Fruit fly (Drosophila melanogaster) whole organism, embryonic: ENCODE measurements around the gene Best2.

ENCODE experiments used
- Blimp-1 ChIP-seq: fragments of 200-800 bp; sonication (Bioruptor generic); optimal IDR thresholded peaks from 3 replicates; lab custom pipeline; 2018; ENCODE audit warnings: missing biosample characterization, missing genetic modification characterization, mild to moderate bottlenecking, moderate library complexity, missing genetic modification reagents
- CG10147 ChIP-seq: fragments of 200-800 bp; sonication (Bioruptor generic); optimal IDR thresholded peaks from 2 replicates; lab custom pipeline; 2019; ENCODE audit warnings: missing biosample characterization, mild to moderate bottlenecking, missing genetic modification characterization, moderate library complexity
- CG10565 ChIP-seq: fragments of 200-800 bp; sonication (Bioruptor generic); optimal IDR thresholded peaks from 3 replicates; lab custom pipeline; 2016; ENCODE audit warnings: missing biosample characterization, mild to moderate bottlenecking, missing genetic modification characterization
- CG12071 ChIP-seq: fragments of 200-800 bp; sonication (Bioruptor generic); optimal IDR thresholded peaks from 3 replicates; lab custom pipeline; 2018; ENCODE audit warnings: missing biosample characterization, mild to moderate bottlenecking, missing genetic modification characterization
- CG12236 ChIP-seq: fragments of 200-800 bp; sonication (Bioruptor generic); optimal IDR thresholded peaks from 2 replicates; lab custom pipeline; 2016; ENCODE audit warnings: missing biosample characterization, missing genetic modification characterization
- CG15514 ChIP-seq: fragments of 200-800 bp; sonication (Bioruptor generic); optimal IDR thresholded peaks from 3 replicates; lab custom pipeline; 2017; ENCODE audit warnings: missing biosample characterization, missing genetic modification characterization, mild to moderate bottlenecking, moderate library complexity, missing genetic modification reagents
- CG15696 ChIP-seq: fragments of 200-800 bp; sonication (Bioruptor generic); optimal IDR thresholded peaks from 2 replicates; lab custom pipeline; 2019; ENCODE audit warnings: missing biosample characterization, mild to moderate bottlenecking, missing genetic modification characterization, moderate library complexity
- CG1647 ChIP-seq: fragments of 200-800 bp; sonication (Bioruptor generic); optimal IDR thresholded peaks from 3 replicates; lab custom pipeline; 2016; ENCODE audit warnings: missing biosample characterization, missing genetic modification characterization
- CG17829 ChIP-seq: fragments of 200-800 bp; optimal IDR thresholded peaks from 2 replicates; lab custom pipeline; 2019; ENCODE audit warnings: missing biosample characterization, mild to moderate bottlenecking, missing genetic modification characterization, moderate library complexity
- CG30431 ChIP-seq: fragments of 200-800 bp; sonication (Bioruptor generic); optimal IDR thresholded peaks from 2 replicates; lab custom pipeline; 2017; ENCODE audit warnings: missing biosample characterization, missing genetic modification characterization
- CG3838 ChIP-seq: fragments of 200-800 bp; sonication (Bioruptor generic); optimal IDR thresholded peaks from 3 replicates; lab custom pipeline; 2016; ENCODE audit warnings: missing biosample characterization, missing genetic modification characterization
- CG4360 ChIP-seq: fragments of 200-800 bp; sonication (Bioruptor generic); IDR thresholded peaks from 2 replicates; pipeline ENCODE4 v1.3.6; 2022; ENCODE audit warnings: missing biosample characterization, missing genetic modification characterization
- CG6272 ChIP-seq: fragments of 200-800 bp; sonication (Bioruptor generic); IDR thresholded peaks from 2 replicates; pipeline ENCODE4 v1.3.6; 2022; ENCODE audit warnings: missing biosample characterization, missing genetic modification characterization
- CG6765 ChIP-seq: fragments of 200-800 bp; sonication (Bioruptor generic); optimal IDR thresholded peaks from 3 replicates; lab custom pipeline; 2017; ENCODE audit warnings: missing biosample characterization, mild to moderate bottlenecking, missing genetic modification characterization
- CG7745 ChIP-seq: fragments of 200-800 bp; sonication (Bioruptor generic); optimal IDR thresholded peaks from 2 replicates; lab custom pipeline; 2018; ENCODE audit warnings: missing biosample characterization, mild to moderate bottlenecking, missing genetic modification characterization, moderate library complexity
- CrebB ChIP-seq: fragments of 200-800 bp; sonication (Bioruptor generic); optimal IDR thresholded peaks from 3 replicates; lab custom pipeline; 2018; ENCODE audit warnings: missing biosample characterization, mild to moderate bottlenecking, missing genetic modification characterization
- E2f1 ChIP-seq: fragments of 200-800 bp; sonication (Bioruptor generic); IDR thresholded peaks from 2 replicates; pipeline ENCODE4 v1.3.6; 2022; ENCODE audit warnings: missing biosample characterization, missing genetic modification characterization
- HmgD ChIP-seq: fragments of 200-800 bp; sonication (Bioruptor generic); optimal IDR thresholded peaks from 3 replicates; lab custom pipeline; 2016; ENCODE audit warnings: missing biosample characterization, missing genetic modification characterization
- Hr39 ChIP-seq: fragments of >200 bp; optimal IDR thresholded peaks from 2 replicates; lab custom pipeline; 2017
- Hsf ChIP-seq: fragments of 200-800 bp; sonication (Bioruptor generic); optimal IDR thresholded peaks from 3 replicates; lab custom pipeline; 2016; ENCODE audit warnings: missing biosample characterization, missing genetic modification characterization
- Mes4 ChIP-seq: fragments of 200-800 bp; sonication (Bioruptor generic); optimal IDR thresholded peaks from 2 replicates; lab custom pipeline; 2016; ENCODE audit warnings: missing biosample characterization, missing genetic modification characterization
- Oaz ChIP-seq: fragments of 200-800 bp; sonication (Bioruptor generic); IDR thresholded peaks from 2 replicates; pipeline ENCODE4 v1.3.6; 2022; ENCODE audit warnings: missing biosample characterization, missing genetic modification characterization
- Six4 ChIP-seq: fragments of 200-800 bp; sonication (Bioruptor generic); optimal IDR thresholded peaks from 2 replicates; lab custom pipeline; 2016; ENCODE audit warnings: missing biosample characterization, missing genetic modification characterization
- Sry-β ChIP-seq: fragments of 200-800 bp; sonication (Bioruptor generic); optimal IDR thresholded peaks from 2 replicates; lab custom pipeline; 2018; ENCODE audit warnings: missing biosample characterization, mild to moderate bottlenecking, missing genetic modification characterization, moderate library complexity
- Vsx1 ChIP-seq: fragments of 200-800 bp; sonication (Bioruptor generic); optimal IDR thresholded peaks from 2 replicates; lab custom pipeline; 2017; ENCODE audit warnings: missing biosample characterization, mild to moderate bottlenecking, missing genetic modification characterization, missing genetic modification reagents
- aop ChIP-seq: fragments of 200-800 bp; sonication (Bioruptor generic); IDR thresholded peaks from 2 replicates; pipeline ENCODE4 v1.3.6; 2022; ENCODE audit warnings: missing biosample characterization, missing genetic modification characterization
- ato ChIP-seq: fragments of 200-800 bp; sonication (Bioruptor generic); IDR thresholded peaks from 2 replicates; pipeline ENCODE4 v1.3.6; 2022; ENCODE audit warnings: missing biosample characterization, missing genetic modification characterization; ENCODE audit not compliant: partially characterized antibody
- az2 ChIP-seq: fragments of 200-800 bp; sonication (Bioruptor generic); optimal IDR thresholded peaks from 3 replicates; lab custom pipeline; 2016; ENCODE audit warnings: missing biosample characterization, missing genetic modification characterization
- caup ChIP-seq: fragments of 200-800 bp; sonication (Bioruptor generic); optimal IDR thresholded peaks from 3 replicates; lab custom pipeline; 2017; ENCODE audit warnings: missing biosample characterization, mild to moderate bottlenecking, missing genetic modification characterization, moderate library complexity; ENCODE audit not compliant: severe bottlenecking
- crp ChIP-seq, 2 experiments: fragments of 200-800 bp; sonication (Bioruptor generic); optimal IDR thresholded peaks; 2 replicates in 1 of 2; 3 replicates in 1 of 2; lab custom pipeline; 2017; ENCODE audit warnings: missing biosample characterization in 2 of 2, missing genetic modification characterization in 2 of 2, mild to moderate bottlenecking in 1 of 2, moderate library complexity in 1 of 2
- dan ChIP-seq: fragments of 200-800 bp; sonication (Bioruptor generic); IDR thresholded peaks from 2 replicates; pipeline ENCODE4 v1.3.6; 2022; ENCODE audit warnings: missing biosample characterization, missing genetic modification characterization
- dati ChIP-seq: fragments of 200-800 bp; sonication (Bioruptor generic); IDR thresholded peaks from 2 replicates; pipeline ENCODE4 v1.3.6; 2022; ENCODE audit warnings: missing biosample characterization, missing genetic modification characterization
- dm ChIP-seq: fragments of 200-800 bp; sonication (Bioruptor generic); optimal IDR thresholded peaks from 3 replicates; lab custom pipeline; 2016; ENCODE audit warnings: missing biosample characterization, missing genetic modification characterization
- gce ChIP-seq: fragments of 200-800 bp; sonication (Bioruptor generic); IDR thresholded peaks from 3 replicates; pipeline ENCODE4 v1.3.6; 2022; ENCODE audit warnings: missing biosample characterization, missing genetic modification characterization
- gcm2 ChIP-seq: fragments of 200-800 bp; sonication (Bioruptor generic); optimal IDR thresholded peaks from 2 replicates; lab custom pipeline; 2016; ENCODE audit warnings: missing biosample characterization, missing genetic modification characterization
- h ChIP-seq: fragments of >200 bp; optimal IDR thresholded peaks from 2 replicates; lab custom pipeline; 2017
- inv ChIP-seq: fragments of 200-800 bp; sonication (Bioruptor generic); IDR thresholded peaks from 2 replicates; pipeline ENCODE4 v1.3.6; 2022; ENCODE audit warnings: missing biosample characterization, missing genetic modification characterization; ENCODE audit not compliant: partially characterized antibody
- kay ChIP-seq: fragments of 200-800 bp; sonication (Bioruptor generic); optimal IDR thresholded peaks from 2 replicates; lab custom pipeline; 2016; ENCODE audit warnings: missing biosample characterization, missing genetic modification characterization
- mld ChIP-seq: fragments of 200-800 bp; sonication (Bioruptor generic); IDR thresholded peaks from 3 replicates; pipeline ENCODE4 v1.3.6; 2022; ENCODE audit warnings: missing biosample characterization, missing genetic modification characterization; ENCODE audit not compliant: partially characterized antibody
- org-1 ChIP-seq: fragments of 200-800 bp; sonication (Bioruptor generic); optimal IDR thresholded peaks from 2 replicates; lab custom pipeline; 2017; ENCODE audit warnings: missing biosample characterization, missing genetic modification characterization
- prd ChIP-seq, 3 experiments: fragments of >200 bp in 2 of 3; fragments of 200-800 bp in 1 of 3; sonication (Bioruptor generic) in 1 of 3; optimal IDR thresholded peaks in 2 of 3; IDR thresholded peaks in 1 of 3; 2 replicates in 2 of 3; 3 replicates in 1 of 3; pipeline versions ENCODE4 v1.3.6 to Lab custom; 2017 to 2022; ENCODE audit warnings: missing biosample characterization in 1 of 3, missing genetic modification characterization in 1 of 3
- scrt ChIP-seq: fragments of 200-800 bp; sonication (Bioruptor generic); optimal IDR thresholded peaks from 2 replicates; lab custom pipeline; 2018; ENCODE audit warnings: missing biosample characterization, mild to moderate bottlenecking, missing genetic modification characterization, moderate library complexity
- sna ChIP-seq: fragments of 200-800 bp; sonication (Bioruptor generic); IDR thresholded peaks from 2 replicates; pipeline ENCODE4 v1.3.6; 2022; ENCODE audit warnings: missing biosample characterization, missing genetic modification characterization; ENCODE audit not compliant: partially characterized antibody
- sob ChIP-seq: fragments of 200-800 bp; sonication (Bioruptor generic); IDR thresholded peaks from 2 replicates; pipeline ENCODE4 v1.3.6; 2022; ENCODE audit warnings: missing biosample characterization, missing genetic modification characterization
- ssp ChIP-seq: fragments of 200-800 bp; sonication (Bioruptor generic); IDR thresholded peaks from 2 replicates; pipeline ENCODE4 v1.3.6; 2022; ENCODE audit warnings: missing biosample characterization, missing genetic modification characterization
- tin ChIP-seq: fragments of 200-800 bp; sonication (Bioruptor generic); optimal IDR thresholded peaks from 3 replicates; lab custom pipeline; 2016; ENCODE audit warnings: missing biosample characterization, missing genetic modification characterization
- toy ChIP-seq: fragments of 200-800 bp; sonication (Bioruptor generic); IDR thresholded peaks from 2 replicates; pipeline ENCODE4 v1.3.6; 2022; ENCODE audit warnings: missing biosample characterization, missing genetic modification characterization
- tup ChIP-seq: fragments of 200-800 bp; sonication (Bioruptor generic); optimal IDR thresholded peaks from 2 replicates; lab custom pipeline; 2016; ENCODE audit warnings: missing biosample characterization, mild to moderate bottlenecking, missing genetic modification characterization, moderate library complexity
- twi ChIP-seq: fragments of 200-800 bp; optimal IDR thresholded peaks from 2 replicates; lab custom pipeline; 2019; ENCODE audit warnings: missing biosample characterization, mild to moderate bottlenecking, missing genetic modification characterization, moderate library complexity
- unpg ChIP-seq: fragments of 200-800 bp; sonication (Bioruptor generic); optimal IDR thresholded peaks from 3 replicates; lab custom pipeline; 2018; ENCODE audit warnings: missing biosample characterization, mild to moderate bottlenecking, missing genetic modification characterization, moderate library complexity
- zf30C ChIP-seq: fragments of 200-800 bp; sonication (Bioruptor generic); optimal IDR thresholded peaks from 3 replicates; lab custom pipeline; 2018; ENCODE audit warnings: missing biosample characterization, mild to moderate bottlenecking, missing genetic modification characterization

The Best2 gene

dm6 chr3L:6217212-6217611, 39.3 kb downstream of the Best2 start (continued):
- TF ChIP-seq sna (GFP tag; lab: Robert Waterston, UW) (no peak), Hsf (GFP tag; lab: Kevin White, UChicago) (peak; percentile 65), CG12236 (GFP tag; lab: Kevin White, UChicago) (peak; percentile 28), gce (GFP tag; lab: Robert Waterston, UW) (0 out of 3 replicates have a peak, but pooled peaks have one; percentile 62), Oaz (GFP tag; lab: Robert Waterston, UW) (no peak), aop (GFP tag; lab: Robert Waterston, UW) (no peak), CG10147 (peak; percentile 31), tup (GFP tag; lab: Kevin White, UChicago) (no peak), crp (GFP tag; optimal IDR thresholded peaks at IDR 0.05; lab: Kevin White, UChicago) (peak in 1 of 2 experiments; percentile 22), CG7745 (tag; lab: Kevin White, UChicago) (no peak), CG6765 (GFP tag; lab: Kevin White, UChicago) (no peak), CG3838 (GFP tag; lab: Kevin White, UChicago) (no peak), caup (no peak), ssp (peak; percentile 44; the same call in 1 of the 2 replicates), kay (GFP tag; lab: Kevin White, UChicago) (no peak), Mes4 (peak; percentile 18), Six4 (GFP tag; lab: Kevin White, UChicago) (peak; percentile 52), CG17829 (tag; lab: Kevin White, UChicago) (peak; percentile 84), CG6272 (GFP tag; lab: Robert Waterston, UW) (no peak), CG30431 (peak; percentile 18), CG10565 (GFP tag; lab: Kevin White, UChicago) (no peak), tin (GFP tag; lab: Kevin White, UChicago) (peak; percentile 48), dati (0 out of 2 replicates have a peak, but pooled peaks have one; percentile 38), Blimp-1 (peak; percentile 80), CrebB (tag; lab: Kevin White, UChicago) (no peak), toy (no peak), zf30C (GFP tag; lab: Kevin White, UChicago) (peak; percentile 52), inv (GFP tag; lab: Robert Waterston, UW) (no peak), CG4360 (GFP tag; lab: Robert Waterston, UW) (peak; percentile 33), Hr39 (lab: Kevin White, UChicago) (no peak), Vsx1 (GFP tag; lab: Kevin White, UChicago) (peak; percentile 1), twi (tag; lab: Kevin White, UChicago) (peak; percentile 97), dan (GFP tag; lab: Robert Waterston, UW) (no peak), mld (no peak), h (lab: Kevin White, UChicago) (no peak), dm (GFP tag; lab: Kevin White, UChicago) (peak; percentile 19), scrt (GFP tag; lab: Kevin White, UChicago) (no peak), org-1 (GFP tag; lab: Kevin White, UChicago) (peak; percentile 39), gcm2 (GFP tag; lab: Kevin White, UChicago) (no peak), CG1647 (no peak), Sry-β (no peak), HmgD (GFP tag; lab: Kevin White, UChicago) (no peak), CG15514 (no peak), CG15696 (tag; lab: Kevin White, UChicago) (peak; percentile 55), sob (GFP tag; lab: Robert Waterston, UW) (no peak), unpg (peak; percentile 88), prd (optimal IDR thresholded peaks at IDR 0.05; lab: Kevin White, UChicago) (no peak), prd (GFP tag; IDR thresholded peaks at IDR 0.05; lab: Robert Waterston, UW) (peak; percentile 64; the same call in 2 of the 3 replicates), CG12071 (GFP tag; lab: Kevin White, UChicago) (peak; percentile 5), E2f1 (peak; percentile 73), ato (GFP tag; lab: Robert Waterston, UW) (no peak), az2 (GFP tag; lab: Kevin White, UChicago) (peak; percentile 76)
